Fruit fly (Drosophila melanogaster) whole organism, prepupa: ENCODE data around the gene CG14402.

ENCODE experiments used
- CG11294 ChIP-seq: fragments of 200-800 bp; sonication (Bioruptor generic); IDR thresholded peaks from 2 replicates; pipeline ENCODE4 v1.3.6; 2022; ENCODE audit warnings: missing biosample characterization, missing genetic modification characterization
- CG11762 ChIP-seq: fragments of 200-800 bp; sonication (Bioruptor generic); optimal IDR thresholded peaks from 3 replicates; lab custom pipeline; 2016; ENCODE audit warnings: missing biosample characterization, missing genetic modification characterization; ENCODE audit not compliant: insufficient read depth
- CG15336 ChIP-seq: fragments of 200-800 bp; sonication (Bioruptor generic); IDR thresholded peaks from 2 replicates; pipeline ENCODE4 v1.3.6; 2022; ENCODE audit warnings: missing biosample characterization, missing genetic modification characterization
- CG1621 ChIP-seq: fragments of 200-800 bp; sonication (Bioruptor generic); optimal IDR thresholded peaks from 3 replicates; lab custom pipeline; 2018; ENCODE audit warnings: missing biosample characterization, mild to moderate bottlenecking, missing genetic modification characterization
- CG16779 ChIP-seq: fragments of 200-800 bp; sonication (Bioruptor generic); optimal IDR thresholded peaks from 3 replicates; lab custom pipeline; 2017; ENCODE audit warnings: missing biosample characterization, mild to moderate bottlenecking, missing genetic modification characterization
- CG6163 ChIP-seq: fragments of 200-800 bp; sonication (Bioruptor generic); IDR thresholded peaks from 3 replicates; pipeline ENCODE4 v1.3.6; 2022; ENCODE audit warnings: missing biosample characterization, missing genetic modification characterization
- CG6854 ChIP-seq: fragments of 200-800 bp; sonication (Bioruptor generic); optimal IDR thresholded peaks from 2 replicates; lab custom pipeline; 2017; ENCODE audit warnings: missing biosample characterization, mild to moderate bottlenecking, missing genetic modification characterization
- Sox102F ChIP-seq: fragments of 200-800 bp; sonication (Bioruptor generic); optimal IDR thresholded peaks from 2 replicates; lab custom pipeline; 2016; ENCODE audit warnings: missing biosample characterization, mild to moderate bottlenecking, missing genetic modification characterization
- achi ChIP-seq: fragments of 200-800 bp; sonication (Bioruptor generic); optimal IDR thresholded peaks from 3 replicates; lab custom pipeline; 2016; ENCODE audit warnings: missing biosample characterization, missing genetic modification characterization
- fd85E ChIP-seq: fragments of 200-800 bp; sonication (Bioruptor generic); optimal IDR thresholded peaks from 3 replicates; lab custom pipeline; 2016; ENCODE audit warnings: missing biosample characterization, missing genetic modification characterization
- ss ChIP-seq, 2 experiments: fragments of 200-800 bp; sonication (Bioruptor generic); optimal IDR thresholded peaks; 2 replicates in 1 of 2; 3 replicates in 1 of 2; lab custom pipeline; 2017 to 2018; ENCODE audit warnings: mild to moderate bottlenecking in 2 of 2, missing biosample characterization in 2 of 2, missing genetic modification characterization in 2 of 2, moderate library complexity in 1 of 2

DNA sequence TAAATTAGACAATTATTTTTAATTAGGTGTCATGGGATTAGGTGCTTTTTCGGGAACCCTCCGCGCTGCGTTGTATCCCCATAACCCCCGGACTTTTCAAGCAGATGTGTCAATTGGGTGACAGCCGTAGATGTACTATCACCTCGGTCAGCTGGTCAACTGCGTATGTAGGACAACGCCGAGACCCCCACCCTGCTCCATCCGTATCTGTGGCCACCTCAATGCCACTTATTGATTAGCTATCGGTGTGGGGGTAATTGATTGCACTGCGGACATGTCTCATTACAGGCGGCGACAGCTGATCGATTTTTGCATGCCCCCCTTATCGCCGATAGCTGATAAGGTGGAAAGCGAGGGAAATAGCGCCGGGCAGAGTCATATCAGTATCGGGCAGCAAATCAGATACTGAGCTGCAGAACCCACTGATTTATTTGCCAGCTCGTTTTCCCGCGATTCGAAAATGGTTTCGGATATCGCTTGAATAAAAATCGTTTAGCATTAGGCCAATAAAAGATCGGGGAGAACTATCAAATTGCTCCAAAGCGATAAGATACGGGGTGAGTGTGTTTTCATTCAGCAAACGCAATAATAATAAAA lies 34.6 kb downstream of the CG14402 start:
- TF ChIP-seq achi (GFP tag; lab: Kevin White, UChicago): no peak
- TF ChIP-seq Sox102F (GFP tag; lab: Kevin White, UChicago): no peak
- TF ChIP-seq ss (GFP tag; optimal IDR thresholded peaks at IDR 0.05; lab: Kevin White, UChicago): no peak
- no peak for TF ChIP-seq CG15336 (GFP tag; lab: Robert Waterston, UW)
- TF ChIP-seq CG1621 (tag; lab: Kevin White, UChicago): no peak
- TF ChIP-seq CG16779 (tag; lab: Kevin White, UChicago): no peak
- TF ChIP-seq CG6854: no peak
- no peak for TF ChIP-seq CG6163 (GFP tag; lab: Robert Waterston, UW)
- no peak for TF ChIP-seq CG11294
- no peak for TF ChIP-seq CG11762 (GFP tag; lab: Kevin White, UChicago)
- TF ChIP-seq fd85E (GFP tag; lab: Kevin White, UChicago): no peak
